Fruit fly (Drosophila melanogaster): ENCODE measurements around the gene CG18754.

CG18754 gene

DNA sequence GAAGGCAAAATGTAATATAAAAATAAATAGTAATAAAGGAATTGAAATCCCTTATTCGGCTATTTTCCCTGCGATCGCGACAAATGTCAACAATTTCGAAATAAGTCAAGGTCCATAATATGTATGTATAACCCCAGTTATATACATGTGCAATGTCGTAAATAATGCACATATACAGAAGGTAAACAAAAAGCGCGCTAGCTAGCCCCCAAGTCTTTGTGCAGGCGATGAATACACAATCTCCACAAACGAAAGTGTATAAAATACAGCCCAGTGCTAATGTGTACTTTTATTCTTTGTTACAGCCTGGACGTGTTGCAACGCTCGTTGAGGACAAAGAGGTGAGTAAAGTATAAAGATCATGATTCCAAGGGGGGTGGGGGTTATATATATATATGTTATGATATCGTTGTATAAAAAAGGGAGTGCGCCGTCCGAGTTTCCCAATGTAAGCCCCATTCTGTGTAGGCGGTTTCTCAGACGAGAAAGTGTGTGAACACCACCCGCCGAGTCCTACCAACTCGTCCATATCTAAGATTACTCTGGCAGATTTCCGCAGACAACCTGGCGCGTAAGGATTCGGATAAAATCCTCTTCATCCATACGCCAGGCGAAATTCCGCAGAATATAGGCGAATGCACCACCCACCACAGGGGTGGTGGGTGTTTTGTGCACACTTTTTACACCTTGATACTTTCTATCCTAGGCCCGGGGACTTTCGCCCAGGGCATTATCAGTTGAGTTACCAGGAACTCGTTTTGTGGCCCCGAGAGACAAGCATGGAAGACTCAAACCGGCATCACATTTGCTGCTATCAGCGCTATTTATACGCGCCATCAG lies 46.0 kb downstream of the CG18754 start (continued):
- TF ChIP-seq GATAe (GFP tag; conservative IDR thresholded peaks at IDR 0.05) (no peak), ken (GFP tag; IDR thresholded peaks at IDR 0.05) (0 out of 3 replicates have a peak, but pooled peaks have one; percentile 40), cg (GFP tag; optimal IDR thresholded peaks at IDR 0.05) (no peak), unc-4 (GFP tag; IDR thresholded peaks at IDR 0.05; ENCODE audit: partially characterized antibody) (0 out of 2 replicates have a peak, but pooled peaks have one; percentile 41), CG13287 (GFP tag; IDR thresholded peaks at IDR 0.05; ENCODE audit: partially characterized antibody) (peak; percentile 50), Bteb2 (GFP tag; optimal IDR thresholded peaks at IDR 0.05) (no peak), CG15601 (tag; optimal IDR thresholded peaks at IDR 0.05) (peak; percentile 36), Ada2b (GFP tag; IDR thresholded peaks at IDR 0.05) (no peak), crp (GFP tag; optimal IDR thresholded peaks at IDR 0.05) (no peak), h (optimal IDR thresholded peaks at IDR 0.05) (no peak), ci (GFP tag; IDR thresholded peaks at IDR 0.05) (peak; percentile 63; the same call in 2 of the 3 replicates), sisA (GFP tag; IDR thresholded peaks at IDR 0.05) (no peak), pnt (GFP tag; optimal IDR thresholded peaks at IDR 0.05) (no peak), CG10267 (tag; optimal IDR thresholded peaks at IDR 0.05) (no peak), crc (GFP tag; optimal IDR thresholded peaks at IDR 0.05) (no peak), trh (GFP tag; optimal IDR thresholded peaks at IDR 0.05) (no peak), Six4 (GFP tag; optimal IDR thresholded peaks at IDR 0.05) (no peak), cato (GFP tag; optimal IDR thresholded peaks at IDR 0.05; ENCODE audit: borderline replicate concordance) (no peak), Asciz (GFP tag; optimal IDR thresholded peaks at IDR 0.05) (no peak), Abd-B (GFP tag; optimal IDR thresholded peaks at IDR 0.05) (no peak), CG3065 (GFP tag; optimal IDR thresholded peaks at IDR 0.05) (no peak), ac (GFP tag; optimal IDR thresholded peaks at IDR 0.05) (no peak), ash1 (GFP tag; optimal IDR thresholded peaks at IDR 0.05) (no peak), CG2202 (tag; optimal IDR thresholded peaks at IDR 0.05) (peak; percentile 21), chn (GFP tag; optimal IDR thresholded peaks at IDR 0.05) (peak; percentile 88), CG34376 (GFP tag; optimal IDR thresholded peaks at IDR 0.05) (peak; percentile 96), CG10462 (GFP tag; optimal IDR thresholded peaks at IDR 0.05) (no peak), CG34422 (GFP tag; IDR thresholded peaks at IDR 0.05) (no peak), grn (GFP tag; optimal IDR thresholded peaks at IDR 0.05) (peak; percentile 50), sd (tag; optimal IDR thresholded peaks at IDR 0.05) (peak; percentile 92), btn (GFP tag; optimal IDR thresholded peaks at IDR 0.05) (no peak), mam (GFP tag; optimal IDR thresholded peaks at IDR 0.05) (no peak), tx (GFP tag; optimal IDR thresholded peaks at IDR 0.05) (no peak), amos (GFP tag; IDR thresholded peaks at IDR 0.05; ENCODE audit: partially characterized antibody) (peak; percentile 72; the same call in 1 of the 2 replicates), jigr1 (GFP tag; IDR thresholded peaks at IDR 0.05) (no peak), CG6272 (GFP tag; IDR thresholded peaks at IDR 0.05) (0 out of 2 replicates have a peak, but pooled peaks have one; percentile 27), Mad (GFP tag; optimal IDR thresholded peaks at IDR 0.05) (no peak), shn (GFP tag; optimal IDR thresholded peaks at IDR 0.05) (no peak), CG4360 (GFP tag; IDR thresholded peaks at IDR 0.05) (0 out of 2 replicates have a peak, but pooled peaks have one; percentile 25), Bdp1 (GFP tag; optimal IDR thresholded peaks at IDR 0.05) (peak; percentile 99), CG2889 (GFP tag; IDR thresholded peaks at IDR 0.05) (no peak), zfh2 (GFP tag; optimal IDR thresholded peaks at IDR 0.05) (no peak), Blimp-1 (GFP tag; optimal IDR thresholded peaks at IDR 0.05) (no peak), bowl (GFP tag; IDR thresholded peaks at IDR 0.05) (no peak), CG16813 (GFP tag; IDR thresholded peaks at IDR 0.05; ENCODE audit: partially characterized antibody) (peak; percentile 51; the same call in 2 of the 3 replicates), row (GFP tag; IDR thresholded peaks at IDR 0.05) (no peak), CG10654 (GFP tag; optimal IDR thresholded peaks at IDR 0.05) (no peak), CG9817 (tag; optimal IDR thresholded peaks at IDR 0.05) (no peak), Ptx1 (GFP tag; IDR thresholded peaks at IDR 0.05) (no peak), E2f1 (GFP tag; IDR thresholded peaks at IDR 0.05) (no peak)
